Worm (Caenorhabditis elegans): ENCODE data around the gene klp-12.

- TF ChIP-seq him-1 (tag; optimal IDR thresholded peaks at IDR 0.05), result no peak
- TF ChIP-seq dao-5 (tag; optimal IDR thresholded peaks at IDR 0.05), result no peak
- no peak for TF ChIP-seq W03F9.2 (tag; optimal IDR thresholded peaks at IDR 0.05)
Measured at ce11 chrIV:11371645-11372044, 12.0 kb upstream of the klp-12 start, which contains the start of gene sec-31.
